Fruit fly (Drosophila melanogaster) whole organism, prepupa: ENCODE data around the gene CCAP.

Experiments used
- CG3032 ChIP-seq: fragments of 200-800 bp; optimal IDR thresholded peaks from 2 replicates; lab custom pipeline; 2019; ENCODE audit warnings: missing biosample characterization, mild to moderate bottlenecking, missing genetic modification characterization, moderate library complexity
- CG6808 ChIP-seq: fragments of 200-800 bp; sonication (Bioruptor generic); optimal IDR thresholded peaks from 3 replicates; lab custom pipeline; 2017; ENCODE audit warnings: missing biosample characterization, missing genetic modification characterization, mild to moderate bottlenecking, moderate library complexity, missing genetic modification reagents
- Sox102F ChIP-seq: fragments of 200-800 bp; sonication (Bioruptor generic); optimal IDR thresholded peaks from 2 replicates; lab custom pipeline; 2016; ENCODE audit warnings: missing biosample characterization, mild to moderate bottlenecking, missing genetic modification characterization
- Sox15 ChIP-seq: fragments of 200-800 bp; sonication (Bioruptor generic); optimal IDR thresholded peaks from 3 replicates; lab custom pipeline; 2016; ENCODE audit warnings: missing biosample characterization, missing genetic modification characterization
- ss ChIP-seq, 2 experiments: fragments of 200-800 bp; sonication (Bioruptor generic); optimal IDR thresholded peaks; 2 replicates in 1 of 2; 3 replicates in 1 of 2; lab custom pipeline; 2017 to 2018; ENCODE audit warnings: mild to moderate bottlenecking in 2 of 2, missing biosample characterization in 2 of 2, missing genetic modification characterization in 2 of 2, moderate library complexity in 1 of 2
- vri ChIP-seq: fragments of 200-800 bp; sonication (Bioruptor generic); optimal IDR thresholded peaks from 3 replicates; lab custom pipeline; 2016; ENCODE audit warnings: missing biosample characterization, mild to moderate bottlenecking, missing genetic modification characterization

DNA sequence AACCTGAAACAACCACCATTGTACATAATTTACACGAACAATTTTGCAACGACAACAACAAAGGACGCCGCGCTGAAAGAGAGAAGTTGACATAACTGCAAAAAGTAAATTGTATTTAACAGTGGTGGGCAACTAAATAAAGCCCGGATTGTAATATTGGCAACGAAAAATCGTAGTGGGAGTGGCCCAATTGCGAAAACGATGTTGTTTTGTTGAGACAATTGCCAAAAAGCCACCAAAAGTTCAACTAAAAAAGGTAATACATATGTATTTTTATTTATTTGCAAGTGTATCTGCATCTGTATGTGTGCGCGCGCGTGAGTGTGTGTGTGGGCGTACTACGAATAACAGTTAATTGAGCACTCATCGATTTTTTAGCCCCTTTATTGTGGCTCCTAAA lies 49.2 kb upstream of the CCAP start:
- TF ChIP-seq CG6808 (GFP tag; lab: Kevin White, UChicago): no peak
- no peak for TF ChIP-seq Sox15 (GFP tag; lab: Kevin White, UChicago)
- TF ChIP-seq CG3032 (tag; lab: Kevin White, UChicago): no peak
- no peak for TF ChIP-seq ss (GFP tag; optimal IDR thresholded peaks at IDR 0.05; lab: Kevin White, UChicago)
- TF ChIP-seq Sox102F: peak; percentile 26
- peak; percentile 39 for TF ChIP-seq vri (GFP tag; lab: Kevin White, UChicago)
